Fruit fly (Drosophila melanogaster) whole organism, embryonic: ENCODE measurements around the gene APC4.
A peak's percentile ranks its signal among the peaks of the same experiment; 100 is the strongest.

Source experiments
- Aef1 ChIP-seq: fragments of 200-800 bp; sonication (Bioruptor generic); IDR thresholded peaks from 3 replicates; pipeline ENCODE4 v1.3.6; 2022; ENCODE audit warnings: missing biosample characterization, missing genetic modification characterization
- B-H2 ChIP-seq: fragments of 200-800 bp; sonication (Bioruptor generic); optimal IDR thresholded peaks from 2 replicates; lab custom pipeline; 2018; ENCODE audit warnings: missing biosample characterization, mild to moderate bottlenecking, missing genetic modification characterization
- CG10431 ChIP-seq: fragments of 200-800 bp; sonication (Bioruptor generic); optimal IDR thresholded peaks from 3 replicates; lab custom pipeline; 2018; ENCODE audit warnings: missing biosample characterization, mild to moderate bottlenecking, missing genetic modification characterization
- CG12744 ChIP-seq: fragments of 200-800 bp; sonication (Bioruptor generic); optimal IDR thresholded peaks from 2 replicates; lab custom pipeline; 2016; ENCODE audit warnings: missing biosample characterization, missing genetic modification characterization
- CG12942 ChIP-seq: fragments of 200-800 bp; sonication (Bioruptor generic); optimal IDR thresholded peaks from 3 replicates; lab custom pipeline; 2016; ENCODE audit warnings: missing biosample characterization, missing genetic modification characterization
- CG13775 ChIP-seq: fragments of 200-800 bp; sonication (Bioruptor generic); optimal IDR thresholded peaks from 3 replicates; lab custom pipeline; 2017; ENCODE audit warnings: missing biosample characterization, mild to moderate bottlenecking, missing genetic modification characterization
- CG14050 ChIP-seq: fragments of 200-800 bp; sonication (Bioruptor generic); IDR thresholded peaks from 3 replicates; pipeline ENCODE4 v1.3.6; 2022; ENCODE audit warnings: missing biosample characterization, missing genetic modification characterization
- CG14710 ChIP-seq: fragments of 200-800 bp; sonication (Bioruptor generic); optimal IDR thresholded peaks from 3 replicates; lab custom pipeline; 2019; ENCODE audit warnings: missing biosample characterization, mild to moderate bottlenecking, missing genetic modification characterization, moderate library complexity
- CG15479 ChIP-seq: fragments of 200-800 bp; sonication (Bioruptor generic); optimal IDR thresholded peaks from 3 replicates; lab custom pipeline; 2019; ENCODE audit warnings: missing biosample characterization, mild to moderate bottlenecking, missing genetic modification characterization, moderate library complexity
- CG17568 ChIP-seq: fragments of 200-800 bp; sonication (Bioruptor generic); optimal IDR thresholded peaks from 2 replicates; lab custom pipeline; 2018; ENCODE audit warnings: missing biosample characterization, mild to moderate bottlenecking, missing genetic modification characterization, moderate library complexity
- CG1832 ChIP-seq: fragments of 200-800 bp; sonication (Bioruptor generic); optimal IDR thresholded peaks from 2 replicates; lab custom pipeline; 2017; ENCODE audit warnings: missing biosample characterization, mild to moderate bottlenecking, missing genetic modification characterization, inconsistent platforms
- CG2116 ChIP-seq: fragments of 200-800 bp; sonication (Bioruptor generic); optimal IDR thresholded peaks from 3 replicates; lab custom pipeline; 2018; ENCODE audit warnings: missing biosample characterization, mild to moderate bottlenecking, missing genetic modification characterization
- CG31388 ChIP-seq: fragments of 200-800 bp; sonication (Bioruptor generic); optimal IDR thresholded peaks from 2 replicates; lab custom pipeline; 2016; ENCODE audit warnings: missing biosample characterization, missing genetic modification characterization
- CG3281 ChIP-seq: fragments of 200-800 bp; sonication (Bioruptor generic); optimal IDR thresholded peaks from 3 replicates; lab custom pipeline; 2017; ENCODE audit warnings: missing biosample characterization, mild to moderate bottlenecking, missing genetic modification characterization
- CG33213 ChIP-seq: fragments of 200-800 bp; sonication (Bioruptor generic); optimal IDR thresholded peaks from 3 replicates; lab custom pipeline; 2016; ENCODE audit warnings: missing biosample characterization, missing genetic modification characterization
- CG34376 ChIP-seq: fragments of 200-800 bp; sonication (Bioruptor generic); optimal IDR thresholded peaks from 2 replicates; lab custom pipeline; 2018; ENCODE audit warnings: missing biosample characterization, mild to moderate bottlenecking, missing genetic modification characterization
- CG34422 ChIP-seq: fragments of 200-800 bp; sonication (Bioruptor generic); IDR thresholded peaks from 3 replicates; pipeline ENCODE4 v1.3.6; 2022; ENCODE audit warnings: missing biosample characterization, missing genetic modification characterization
- CG4360 ChIP-seq: fragments of 200-800 bp; sonication (Bioruptor generic); IDR thresholded peaks from 2 replicates; pipeline ENCODE4 v1.3.6; 2022; ENCODE audit warnings: missing biosample characterization, missing genetic modification characterization
- CG7786 ChIP-seq: fragments of 200-800 bp; sonication (Bioruptor generic); optimal IDR thresholded peaks from 2 replicates; lab custom pipeline; 2016; ENCODE audit warnings: missing biosample characterization, missing genetic modification characterization
- CG8281 ChIP-seq: fragments of 200-800 bp; sonication (Bioruptor generic); optimal IDR thresholded peaks from 2 replicates; lab custom pipeline; 2018; ENCODE audit warnings: missing biosample characterization, mild to moderate bottlenecking, missing genetic modification characterization, moderate library complexity
- Camta ChIP-seq: fragments of 200-800 bp; sonication (Bioruptor generic); optimal IDR thresholded peaks from 2 replicates; lab custom pipeline; 2016; ENCODE audit warnings: missing biosample characterization, missing genetic modification characterization
- CoRest ChIP-seq: fragments of 200-800 bp; sonication (Bioruptor generic); optimal IDR thresholded peaks from 3 replicates; lab custom pipeline; 2018; ENCODE audit warnings: missing biosample characterization, mild to moderate bottlenecking, missing genetic modification characterization, moderate library complexity
- Dip2 ChIP-seq: fragments of 200-800 bp; sonication (Bioruptor generic); IDR thresholded peaks from 2 replicates; pipeline ENCODE4 v1.3.6; 2022; ENCODE audit warnings: missing biosample characterization, missing genetic modification characterization
- Doc2 ChIP-seq: fragments of 200-800 bp; sonication (Bioruptor generic); IDR thresholded peaks from 2 replicates; pipeline ENCODE4 v1.3.6; 2022; ENCODE audit warnings: missing biosample characterization, missing genetic modification characterization
- Doc3 ChIP-seq: fragments of 200-800 bp; sonication (Bioruptor generic); IDR thresholded peaks from 3 replicates; pipeline ENCODE4 v1.3.6; 2022; ENCODE audit warnings: missing biosample characterization, missing genetic modification characterization; ENCODE audit not compliant: partially characterized antibody
- Dp ChIP-seq: fragments of 200-800 bp; sonication (Bioruptor generic); optimal IDR thresholded peaks from 2 replicates; lab custom pipeline; 2018; ENCODE audit warnings: missing biosample characterization, mild to moderate bottlenecking, missing genetic modification characterization, moderate library complexity
- Drgx ChIP-seq: fragments of 200-800 bp; sonication (Bioruptor generic); IDR thresholded peaks from 2 replicates; pipeline ENCODE4 v1.3.6; 2022; ENCODE audit warnings: missing biosample characterization, missing genetic modification characterization
- H2.0 ChIP-seq: fragments of 200-800 bp; sonication (Bioruptor generic); IDR thresholded peaks from 2 replicates; pipeline ENCODE4 v1.3.6; 2022; ENCODE audit warnings: missing biosample characterization, missing genetic modification characterization
- HHEX ChIP-seq: fragments of 200-800 bp; sonication (Bioruptor generic); optimal IDR thresholded peaks from 3 replicates; lab custom pipeline; 2017; ENCODE audit warnings: missing biosample characterization, mild to moderate bottlenecking, missing genetic modification characterization, missing genetic modification reagents
- HLH3B ChIP-seq: fragments of 200-800 bp; sonication (Bioruptor generic); IDR thresholded peaks from 2 replicates; pipeline ENCODE4 v1.3.6; 2022; ENCODE audit warnings: missing biosample characterization, missing genetic modification characterization
- Lim3 ChIP-seq: fragments of 200-800 bp; sonication (Bioruptor generic); IDR thresholded peaks from 2 replicates; pipeline ENCODE4 v1.3.6; 2022; ENCODE audit warnings: missing biosample characterization, missing genetic modification characterization
- Mad ChIP-seq: fragments of 200-800 bp; sonication (Bioruptor generic); optimal IDR thresholded peaks from 2 replicates; lab custom pipeline; 2016; ENCODE audit warnings: missing biosample characterization, missing genetic modification characterization
- Nf-YB ChIP-seq: fragments of 200-800 bp; sonication (Bioruptor generic); optimal IDR thresholded peaks from 3 replicates; lab custom pipeline; 2019; ENCODE audit warnings: missing biosample characterization, mild to moderate bottlenecking, missing genetic modification characterization, moderate library complexity
- NfI ChIP-seq: fragments of 200-800 bp; sonication (Bioruptor generic); optimal IDR thresholded peaks from 3 replicates; lab custom pipeline; 2018; ENCODE audit warnings: missing biosample characterization, mild to moderate bottlenecking, missing genetic modification characterization, moderate library complexity
- Optix ChIP-seq: fragments of 200-800 bp; sonication (Bioruptor generic); IDR thresholded peaks from 3 replicates; pipeline ENCODE4 v1.3.6; 2022; ENCODE audit warnings: missing biosample characterization, missing genetic modification characterization
- Ravus ChIP-seq: fragments of 200-800 bp; sonication (Bioruptor generic); IDR thresholded peaks from 2 replicates; pipeline ENCODE4 v1.3.6; 2022; ENCODE audit warnings: missing biosample characterization, missing genetic modification characterization
- Six4 ChIP-seq: fragments of 200-800 bp; sonication (Bioruptor generic); optimal IDR thresholded peaks from 2 replicates; lab custom pipeline; 2016; ENCODE audit warnings: missing biosample characterization, missing genetic modification characterization
- Taf1 ChIP-seq: fragments of 200-800 bp; sonication (Bioruptor generic); IDR thresholded peaks from 2 replicates; pipeline ENCODE4 v1.3.6; 2022; ENCODE audit warnings: missing biosample characterization, missing genetic modification characterization
- Tbp ChIP-seq: fragments of >200 bp; optimal IDR thresholded peaks from 2 replicates; lab custom pipeline; 2018; ENCODE audit warnings: missing biosample characterization, missing genetic modification characterization
- YL-1 ChIP-seq: fragments of 200-800 bp; sonication (Bioruptor generic); optimal IDR thresholded peaks from 3 replicates; lab custom pipeline; 2017; ENCODE audit warnings: missing biosample characterization, mild to moderate bottlenecking, missing genetic modification characterization
- aop ChIP-seq: fragments of 200-800 bp; sonication (Bioruptor generic); IDR thresholded peaks from 2 replicates; pipeline ENCODE4 v1.3.6; 2022; ENCODE audit warnings: missing biosample characterization, missing genetic modification characterization
- ase ChIP-seq: fragments of 200-800 bp; sonication (Bioruptor generic); IDR thresholded peaks from 3 replicates; pipeline ENCODE4 v1.3.6; 2022; ENCODE audit warnings: missing biosample characterization, missing genetic modification characterization
- dimm ChIP-seq: fragments of 200-800 bp; sonication (Bioruptor generic); IDR thresholded peaks from 2 replicates; pipeline ENCODE4 v1.3.6; 2022; ENCODE audit warnings: missing biosample characterization, missing genetic modification characterization
- ewg ChIP-seq: fragments of 200-800 bp; sonication (Bioruptor generic); optimal IDR thresholded peaks from 3 replicates; lab custom pipeline; 2017; ENCODE audit warnings: mild to moderate bottlenecking, missing biosample characterization, missing genetic modification reagents, missing genetic modification characterization
- h ChIP-seq: fragments of >200 bp; optimal IDR thresholded peaks from 2 replicates; lab custom pipeline; 2017
- luna ChIP-seq: fragments of 200-800 bp; sonication (Bioruptor generic); optimal IDR thresholded peaks from 2 replicates; lab custom pipeline; 2016; ENCODE audit warnings: missing biosample characterization, missing genetic modification characterization
- mam ChIP-seq: fragments of 200-800 bp; sonication (Bioruptor generic); optimal IDR thresholded peaks from 3 replicates; lab custom pipeline; 2016; ENCODE audit warnings: missing biosample characterization, missing genetic modification characterization
- phol ChIP-seq: fragments of 200-800 bp; sonication (Bioruptor generic); optimal IDR thresholded peaks from 3 replicates; lab custom pipeline; 2018; ENCODE audit warnings: missing biosample characterization, mild to moderate bottlenecking, missing genetic modification characterization, moderate library complexity
- row ChIP-seq: fragments of 200-800 bp; sonication (Bioruptor generic); IDR thresholded peaks from 3 replicates; pipeline ENCODE4 v1.3.6; 2022; ENCODE audit warnings: missing biosample characterization, missing genetic modification characterization
- unc-4 ChIP-seq: fragments of 200-800 bp; sonication (Bioruptor generic); IDR thresholded peaks from 2 replicates; pipeline ENCODE4 v1.3.6; 2022; ENCODE audit warnings: missing biosample characterization, missing genetic modification characterization; ENCODE audit not compliant: partially characterized antibody
- usp ChIP-seq: fragments of >200 bp; optimal IDR thresholded peaks from 2 replicates; lab custom pipeline; 2017; ENCODE audit warnings: missing biosample characterization, missing genetic modification characterization

APC4 gene

dm6 chrX:9047725-9048384 lies 34.9 kb upstream of the APC4 start (continued):
- TF ChIP-seq ewg (GFP tag; lab: Kevin White, UChicago) (peak; percentile 53), CG15479 (no peak), CG12744 (no peak), Doc2 (GFP tag; lab: Robert Waterston, UW) (no peak), Nf-YB (GFP tag; lab: Kevin White, UChicago) (peak; percentile 61), Taf1 (no peak), CG31388 (no peak), CG8281 (tag; lab: Kevin White, UChicago) (peak; percentile 48), row (peak; percentile 78), CG34376 (GFP tag; lab: Kevin White, UChicago) (no peak), HLH3B (GFP tag; lab: Robert Waterston, UW) (peak; percentile 55), Lim3 (no peak), h (lab: Kevin White, UChicago) (no peak), Camta (GFP tag; lab: Kevin White, UChicago) (peak; percentile 19), Dip2 (GFP tag; lab: Robert Waterston, UW) (no peak), aop (GFP tag; lab: Robert Waterston, UW) (no peak), H2.0 (GFP tag; lab: Robert Waterston, UW) (0 out of 2 replicates have a peak, but pooled peaks have one; percentile 5), CG2116 (peak; percentile 12), YL-1 (no peak), CG14050 (peak; percentile 25; the same call in 1 of the 3 replicates), ase (no peak), CG34422 (GFP tag; lab: Robert Waterston, UW) (peak; percentile 54; the same call in 1 of the 3 replicates), CG3281 (GFP tag; lab: Kevin White, UChicago) (no peak), Aef1 (GFP tag; lab: Robert Waterston, UW) (no peak), CG1832 (GFP tag; lab: Kevin White, UChicago) (no peak), CG7786 (GFP tag; lab: Kevin White, UChicago) (no peak), dimm (no peak), CG14710 (peak; percentile 75), luna (GFP tag; lab: Kevin White, UChicago) (no peak), NfI (peak; percentile 10), HHEX (GFP tag; lab: Kevin White, UChicago) (no peak), unc-4 (no peak), Optix (no peak), Drgx (GFP tag; lab: Robert Waterston, UW) (peak; percentile 78), CG33213 (GFP tag; lab: Kevin White, UChicago) (no peak), CG4360 (GFP tag; lab: Robert Waterston, UW) (0 out of 2 replicates have a peak, but pooled peaks have one; percentile 28), CoRest (tag; lab: Kevin White, UChicago) (peak; percentile 82), CG13775 (GFP tag; lab: Kevin White, UChicago) (peak; percentile 51), phol (tag; lab: Kevin White, UChicago) (peak; percentile 86), B-H2 (GFP tag; lab: Kevin White, UChicago) (no peak), Dp (GFP tag; lab: Kevin White, UChicago) (no peak), CG10431 (GFP tag; lab: Kevin White, UChicago) (peak; percentile 30), Six4 (GFP tag; lab: Kevin White, UChicago) (peak; percentile 34), CG12942 (GFP tag; lab: Kevin White, UChicago) (no peak), Mad (GFP tag; lab: Kevin White, UChicago) (peak; percentile 20), Doc3 (no peak), Ravus (GFP tag; lab: Robert Waterston, UW) (no peak), CG17568 (peak; percentile 19), mam (GFP tag; lab: Kevin White, UChicago) (no peak), Tbp (no peak), usp (GFP tag; lab: Kevin White, UChicago) (no peak)
